Fruit fly (Drosophila melanogaster): ENCODE data around the gene Pfdn4.

DNA sequence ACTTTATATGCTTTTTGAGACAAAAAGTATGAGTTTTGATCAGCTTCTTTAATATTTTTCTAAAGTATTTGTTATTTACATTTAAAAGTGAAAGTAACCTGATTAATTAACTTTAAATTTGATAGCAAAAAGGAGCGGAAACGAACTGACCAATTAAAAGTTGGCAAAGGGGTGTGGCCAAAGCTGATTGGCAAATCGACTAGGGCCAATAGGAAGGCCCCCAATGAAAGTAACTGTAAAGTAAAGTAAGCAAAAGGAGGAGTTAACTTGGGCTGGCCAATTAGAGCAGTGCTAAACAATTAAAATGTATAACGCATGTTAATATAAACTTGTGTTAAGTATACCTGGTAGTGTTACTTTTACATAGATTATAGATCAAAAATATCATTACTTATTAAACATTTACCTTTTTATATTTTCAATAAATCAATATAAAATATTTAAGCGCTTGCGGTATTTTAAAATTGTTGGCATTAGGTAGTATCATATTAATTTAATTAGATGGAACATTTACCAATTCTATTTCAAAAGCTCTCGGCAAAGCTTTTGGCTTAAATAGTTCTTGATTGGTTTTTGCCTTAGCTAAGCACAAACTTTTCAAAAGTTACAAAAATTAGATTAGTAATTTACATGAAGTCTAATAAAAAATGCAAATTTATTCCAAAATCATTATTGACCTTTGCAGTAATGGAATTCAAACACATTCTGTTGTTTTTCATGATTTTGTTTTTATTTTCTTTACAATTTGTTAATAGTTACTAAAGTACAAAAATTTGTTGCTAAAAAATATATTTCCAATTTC, 24.7 kb downstream of the Pfdn4 start:
- TF ChIP-seq Atf6 (GFP tag; IDR thresholded peaks at IDR 0.05) = no peak
- TF ChIP-seq exex (tag; optimal IDR thresholded peaks at IDR 0.05) = peak; percentile 43
- no peak for TF ChIP-seq inv (GFP tag; IDR thresholded peaks at IDR 0.05; ENCODE audit: partially characterized antibody)
